Worm (Caenorhabditis elegans) whole organism, L4 larva: Measurements from ENCODE around the gene F13B12.6.

Source experiments
- R02D3.7 ChIP-seq: fragments of 150-350 bp; sonication (generic microtip); optimal IDR thresholded peaks from 3 replicates; lab custom pipeline; 2014; ENCODE audit warnings: missing biosample characterization, missing genetic modification characterization
- T20F7.1 ChIP-seq: fragments of 200-800 bp; sonication (Bioruptor generic); optimal IDR thresholded peaks from 2 replicates; lab custom pipeline; 2018; ENCODE audit warnings: mild to moderate bottlenecking, missing genetic modification characterization, missing compliant biosample characterization
- T26A8.4 ChIP-seq: fragments of 200-800 bp; sonication (Bioruptor generic); IDR thresholded peaks from 2 replicates; pipeline ENCODE4 v1.3.6; 2022; ENCODE audit warnings: missing genetic modification characterization, missing compliant biosample characterization
- Y75B8A.6 ChIP-seq: fragments of 200-800 bp; sonication (Bioruptor generic); IDR thresholded peaks from 2 replicates; pipeline ENCODE4 v1.3.6; 2022; ENCODE audit warnings: missing genetic modification reagents, missing genetic modification characterization, missing compliant biosample characterization
- aha-1 ChIP-seq: fragments of 150-350 bp; peaks from one replicate; lab custom pipeline; 2014; ENCODE audit warnings: missing biosample characterization, missing genetic modification characterization
- arid-1 ChIP-seq: fragments of 200-800 bp; sonication (Bioruptor generic); conservative IDR thresholded peaks from 2 replicates; pipeline ENCODE4 v1.3.6; 2022; ENCODE audit warnings: missing genetic modification reagents, missing genetic modification characterization, missing compliant biosample characterization
- ceh-20 ChIP-seq: fragments of 200-800 bp; sonication (Bioruptor generic); IDR thresholded peaks from 2 replicates; pipeline ENCODE4 v1.3.6; 2022; ENCODE audit warnings: missing genetic modification reagents, missing genetic modification characterization, missing compliant biosample characterization
- ceh-32 ChIP-seq: sonication (generic microtip); optimal IDR thresholded peaks from 2 replicates; lab custom pipeline; 2016; ENCODE audit warnings: mild to moderate bottlenecking, missing genetic modification characterization, missing compliant biosample characterization; ENCODE audit not compliant: poor library complexity
- ceh-44 ChIP-seq: fragments of 200-800 bp; sonication (Bioruptor generic); IDR thresholded peaks from 2 replicates; pipeline ENCODE4 v1.3.6; 2022; ENCODE audit warnings: missing genetic modification reagents, missing genetic modification characterization, missing compliant biosample characterization
- ceh-62 ChIP-seq: sonication (generic microtip); optimal IDR thresholded peaks from 2 replicates; lab custom pipeline; 2017; ENCODE audit warnings: missing biosample characterization, missing genetic modification characterization
- ceh-82 ChIP-seq: sonication (generic microtip); optimal IDR thresholded peaks from 2 replicates; lab custom pipeline; 2017; ENCODE audit warnings: missing biosample characterization, missing genetic modification characterization
- ces-1 ChIP-seq: fragments of 150-350 bp; sonication (generic microtip); optimal IDR thresholded peaks from 4 replicates; lab custom pipeline; 2014; ENCODE audit warnings: missing biosample characterization, missing genetic modification reagents, missing genetic modification characterization
- ctbp-1 ChIP-seq: fragments of 200-800 bp; sonication (Bioruptor generic); IDR thresholded peaks from 2 replicates; pipeline ENCODE4 v1.3.6; 2022; ENCODE audit warnings: missing genetic modification reagents, missing genetic modification characterization, missing compliant biosample characterization
- dmd-9 ChIP-seq: fragments of 200-800 bp; sonication (Bioruptor generic); IDR thresholded peaks from 2 replicates; pipeline ENCODE4 v1.3.6; 2022; ENCODE audit warnings: missing genetic modification reagents, missing genetic modification characterization, missing compliant biosample characterization
- dpl-1 ChIP-seq: fragments of 150-350 bp; optimal IDR thresholded peaks from 2 replicates; lab custom pipeline; 2014; ENCODE audit warnings: missing biosample characterization, missing genetic modification reagents, missing genetic modification characterization
- duxl-1 ChIP-seq: sonication (generic microtip); optimal IDR thresholded peaks from 2 replicates; lab custom pipeline; 2016; ENCODE audit warnings: mild to moderate bottlenecking, missing genetic modification characterization, moderate library complexity, missing compliant biosample characterization; ENCODE audit not compliant: poor library complexity
- dve-1 ChIP-seq: sonication (generic microtip); optimal IDR thresholded peaks from 2 replicates; lab custom pipeline; 2017; ENCODE audit warnings: antibody characterized with exemption, mild to moderate bottlenecking, missing genetic modification characterization, missing compliant biosample characterization; ENCODE audit not compliant: insufficient read depth
- fkh-10 ChIP-seq: fragments of 150-350 bp; optimal IDR thresholded peaks from 2 replicates; lab custom pipeline; 2014; ENCODE audit warnings: missing biosample characterization, missing genetic modification reagents, missing genetic modification characterization
- hlh-11 ChIP-seq: fragments of 200-800 bp; sonication (Bioruptor generic); optimal IDR thresholded peaks from 2 replicates; lab custom pipeline; 2018; ENCODE audit warnings: mild to moderate bottlenecking, missing genetic modification characterization, missing compliant biosample characterization
- hlh-30 ChIP-seq: sonication (generic microtip); optimal IDR thresholded peaks from 2 replicates; lab custom pipeline; 2017; ENCODE audit warnings: antibody characterized with exemption, mild to moderate bottlenecking, missing genetic modification characterization, missing compliant biosample characterization; ENCODE audit not compliant: insufficient read depth
- hmg-1.1 ChIP-seq: fragments of 200-800 bp; sonication (Bioruptor generic); IDR thresholded peaks from 2 replicates; pipeline ENCODE4 v1.3.6; 2022; ENCODE audit warnings: missing genetic modification reagents, missing genetic modification characterization, missing compliant biosample characterization
- lin-1 ChIP-seq: fragments of 200-800 bp; sonication (Bioruptor generic); IDR thresholded peaks from 2 replicates; pipeline ENCODE4 v1.3.6; 2022; ENCODE audit warnings: missing genetic modification reagents, missing genetic modification characterization, missing compliant biosample characterization
- madf-5 ChIP-seq, 2 experiments: fragments of 200-800 bp; sonication (Bioruptor generic); IDR thresholded peaks; 2 replicates each; pipeline ENCODE4 v1.3.6; 2022; ENCODE audit warnings: missing compliant biosample characterization in 2 of 2, missing genetic modification characterization in 2 of 2
- madf-9 ChIP-seq: fragments of 200-800 bp; sonication (Bioruptor generic); conservative IDR thresholded peaks from 2 replicates; pipeline ENCODE4 v1.3.6; 2022; ENCODE audit warnings: missing genetic modification reagents, missing genetic modification characterization, missing compliant biosample characterization
- mdl-1 ChIP-seq, 2 experiments: fragments of 150-350 bp in 1 of 2; sonication (generic microtip) in 1 of 2; optimal IDR thresholded peaks; 2 replicates each; lab custom pipeline; 2014 to 2017; ENCODE audit warnings: missing biosample characterization in 2 of 2, missing genetic modification characterization in 2 of 2
- mdt-29 ChIP-seq: fragments of 200-800 bp; sonication (Bioruptor generic); IDR thresholded peaks from 2 replicates; pipeline ENCODE4 v1.3.6; 2022; ENCODE audit warnings: missing genetic modification reagents, missing genetic modification characterization, missing compliant biosample characterization
- nhr-102 ChIP-seq: sonication (generic microtip); optimal IDR thresholded peaks from 2 replicates; lab custom pipeline; 2016; ENCODE audit warnings: mild to moderate bottlenecking, missing genetic modification characterization, moderate library complexity, missing compliant biosample characterization
- nhr-41 ChIP-seq: fragments of 200-800 bp; sonication (Bioruptor generic); IDR thresholded peaks from 2 replicates; pipeline ENCODE4 v1.3.6; 2022; ENCODE audit warnings: missing genetic modification reagents, missing genetic modification characterization, missing compliant biosample characterization
- nhr-6 ChIP-seq: fragments of 150-350 bp; optimal IDR thresholded peaks from 2 replicates; lab custom pipeline; 2014; ENCODE audit warnings: missing biosample characterization, missing genetic modification characterization
- tag-97 ChIP-seq: fragments of 200-800 bp; sonication (Bioruptor generic); IDR thresholded peaks from 2 replicates; pipeline ENCODE4 v1.3.6; 2022; ENCODE audit warnings: missing genetic modification characterization, missing compliant biosample characterization
- tra-1 ChIP-seq: fragments of 200-800 bp; sonication (Bioruptor generic); IDR thresholded peaks from 2 replicates; pipeline ENCODE4 v1.3.6; 2022; ENCODE audit warnings: missing genetic modification reagents, missing genetic modification characterization, missing compliant biosample characterization
- unc-62 ChIP-seq, 3 experiments: fragments of 150-350 bp in 1 of 3; sonication (generic microtip); optimal IDR thresholded peaks in 2 of 3; peaks in 1 of 3; 1 replicate in 1 of 3; 2 replicates in 2 of 3; lab custom pipeline; 2014 to 2017; ENCODE audit warnings: missing biosample characterization in 3 of 3, missing genetic modification characterization in 3 of 3, missing genetic modification reagents in 3 of 3, missing genotype in 1 of 3
- vab-7 ChIP-seq: fragments of 200-800 bp; sonication (Bioruptor generic); IDR thresholded peaks from 2 replicates; pipeline ENCODE4 v1.3.6; 2022; ENCODE audit warnings: missing genetic modification reagents, missing genetic modification characterization, missing compliant biosample characterization
- zip-2 ChIP-seq: fragments of 150-350 bp; optimal IDR thresholded peaks from 2 replicates; lab custom pipeline; 2014; ENCODE audit warnings: missing biosample characterization, missing genetic modification characterization
- ztf-7 ChIP-seq: fragments of 150-350 bp; optimal IDR thresholded peaks from 2 replicates; lab custom pipeline; 2014; ENCODE audit warnings: missing biosample characterization, missing genetic modification characterization

F13B12.6 gene

ce11 chrIV:10403193-10404058 lies 14.3 kb downstream of the F13B12.6 start, which contains the start of gene gpa-7 (continued):
- TF ChIP-seq ceh-82: no peak
- TF ChIP-seq mdt-29 (GFP tag; lab: Robert Waterston, UW): no peak
- TF ChIP-seq zip-2 (tag; lab: Kevin White, UChicago): no peak
- TF ChIP-seq duxl-1 (tag; lab: Kevin White, UChicago): no peak
- no peak for TF ChIP-seq tra-1 (GFP tag; lab: Robert Waterston, UW)
- TF ChIP-seq ceh-44 (GFP tag; lab: Robert Waterston, UW): no peak
- TF ChIP-seq, all 104 proteins: peak for 20

DNA sequence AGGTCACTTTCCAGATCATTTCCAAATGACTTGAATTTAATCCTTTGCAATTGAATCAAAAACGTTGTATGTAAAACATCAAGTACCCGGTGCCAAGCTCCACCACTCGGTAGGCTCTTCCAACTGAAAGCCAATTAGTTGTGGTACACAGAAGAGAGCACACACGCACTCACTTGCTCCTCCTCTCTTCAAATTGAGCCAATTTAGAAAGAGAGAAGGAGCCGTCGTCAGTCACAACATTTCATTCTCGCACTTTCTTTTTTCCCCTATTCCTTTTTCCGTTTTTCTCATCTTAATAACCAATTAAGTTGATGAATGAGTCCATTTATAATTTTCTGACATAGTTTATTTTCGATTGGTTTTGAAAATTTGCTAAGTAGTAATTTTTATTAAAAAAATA lies 19.4 kb downstream of the F13B12.6 start:
- TF ChIP-seq hmg-1.1 (0 out of 2 replicates have a peak, but pooled peaks have one; percentile 7), mdl-1 (tag; optimal IDR thresholded peaks at IDR 0.05; lab: Kevin White, UChicago) (no peak), unc-62 (GFP tag; optimal IDR thresholded peaks at IDR 0.05 in 1 of 2; lab: Kevin White, UChicago) (no peak), unc-62 (tag; optimal IDR thresholded peaks at IDR 0.05; lab: Kevin White, UChicago) (no peak), ztf-7 (tag; lab: Kevin White, UChicago) (no peak), ces-1 (GFP tag; lab: Kevin White, UChicago) (peak; percentile 28), ceh-62 (tag; lab: Kevin White, UChicago) (no peak), hlh-30 (no peak), lin-1 (GFP tag; lab: Robert Waterston, UW) (no peak), aha-1 (tag; lab: Kevin White, UChicago) (peak; percentile 95), ctbp-1 (GFP tag; lab: Robert Waterston, UW) (0 out of 2 replicates have a peak, but pooled peaks have one; percentile 22), arid-1 (no peak), R02D3.7 (no peak)
- TF ChIP-seq, all 104 proteins: peak for 4

ce11 chrIV:10396827-10397226 lies 20.9 kb downstream of the F13B12.6 start:
- TF ChIP-seq nhr-102 (tag; lab: Kevin White, UChicago) (no peak), nhr-6 (tag; lab: Kevin White, UChicago) (no peak), ces-1 (GFP tag; lab: Kevin White, UChicago) (peak; percentile 38), fkh-10 (GFP tag; lab: Kevin White, UChicago) (peak; percentile 10), dve-1 (tag; lab: Kevin White, UChicago) (no peak), madf-5 (GFP tag; IDR thresholded peaks at IDR 0.05; lab: Robert Waterston, UW) (no peak), ceh-20 (no peak)

DNA sequence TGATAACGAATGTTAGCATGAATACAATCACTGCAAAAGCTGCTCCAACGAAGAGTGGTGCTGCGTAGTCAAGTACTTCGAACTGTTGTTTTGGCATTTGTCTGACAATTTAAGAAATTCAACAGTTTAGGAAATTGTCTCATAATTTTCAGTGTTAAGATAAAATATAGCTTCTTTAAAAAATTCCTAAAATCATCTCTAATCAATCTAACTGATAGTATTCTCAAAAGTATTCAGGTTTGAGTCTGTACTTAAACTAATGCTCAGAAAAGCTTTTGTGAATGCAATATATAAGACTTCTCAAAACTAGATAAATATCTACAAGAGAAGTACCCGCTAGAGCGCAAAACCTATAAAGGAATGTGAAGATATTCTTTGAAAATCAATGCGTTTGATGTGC lies 22.8 kb downstream of the F13B12.6 start, which contains the start of gene R10H10.4:
TSS of gene R10H10.4 (minus strand) at position 101 of the 400 bp plus-strand sequence.
- TF ChIP-seq vab-7 (no peak), ceh-32 (tag; lab: Kevin White, UChicago) (no peak), aha-1 (tag; lab: Kevin White, UChicago) (no peak), T26A8.4 (GFP tag; lab: Robert Waterston, UW) (no peak), dmd-9 (GFP tag; lab: Robert Waterston, UW) (no peak), zip-2 (tag; lab: Kevin White, UChicago) (no peak), duxl-1 (tag; lab: Kevin White, UChicago) (no peak), ceh-20 (no peak), tag-97 (no peak), nhr-102 (tag; lab: Kevin White, UChicago) (no peak), dpl-1 (GFP tag; lab: Kevin White, UChicago) (no peak), madf-9 (no peak), nhr-6 (tag; lab: Kevin White, UChicago) (no peak), nhr-41 (no peak), hlh-11 (tag; lab: Kevin White, UChicago) (no peak), Y75B8A.6 (no peak), T20F7.1 (no peak), mdl-1 (tag; optimal IDR thresholded peaks at IDR 0.05; lab: Kevin White, UChicago) (no peak)
